ENCODE assay signal across 6 fruit fly cellular contexts in the genomic region with DNA sequence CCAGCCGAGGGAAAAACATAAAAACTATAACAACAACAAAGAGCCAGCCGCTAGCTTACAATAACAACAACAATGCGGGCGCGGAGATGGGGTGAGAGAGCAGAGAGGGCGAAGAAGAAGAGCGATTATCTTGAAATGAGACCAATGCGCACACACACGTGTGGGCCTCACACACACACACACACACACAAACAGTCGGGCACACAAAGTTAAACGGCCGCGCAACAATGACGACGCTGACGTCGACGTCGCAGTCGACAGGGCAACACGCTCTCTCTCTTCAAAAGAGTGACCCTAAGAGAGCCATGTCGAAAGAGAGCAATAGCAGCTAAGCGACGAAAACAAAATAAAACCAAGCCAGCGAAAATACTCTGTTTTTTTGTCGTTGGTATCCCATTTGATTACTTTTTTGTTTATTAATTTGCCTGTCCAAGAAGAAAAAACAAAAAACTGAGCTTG.
TF ChIP-seq lines count a peak whose summit lies in the region.

No protein-coding gene starts in this region.

- no peak for TF ChIP-seq CTCF in whole organism, embryonic (GFP tag; optimal IDR thresholded peaks at IDR 0.05; lab: Kevin White, UChicago)

TF ChIP-seq in whole organism, 6 proteins besides CTCF, POLR2A, EP300 and RAD21:
- TF ChIP-seq usp (GFP tag; optimal IDR thresholded peaks at IDR 0.05; lab: Kevin White, UChicago) (no peak), pan (optimal IDR thresholded peaks at IDR 0.05; lab: Kevin White, UChicago) (no peak), Dll (optimal IDR thresholded peaks at IDR 0.05; lab: Kevin White, UChicago) (peak; percentile 54), CG8478 (optimal IDR thresholded peaks at IDR 0.05; lab: Kevin White, UChicago) (no peak)

TF ChIP-seq in whole organism, adult, 20 proteins besides CTCF, POLR2A, EP300 and RAD21:
- no peak for TF ChIP-seq CG7045 (GFP tag; optimal IDR thresholded peaks at IDR 0.05; lab: Kevin White, UChicago)
- TF ChIP-seq CG33017 (tag; optimal IDR thresholded peaks at IDR 0.05; lab: Kevin White, UChicago): no peak
- peak; percentile 24 for TF ChIP-seq pad (GFP tag; optimal IDR thresholded peaks at IDR 0.05; lab: Kevin White, UChicago)
- TF ChIP-seq Mnt (GFP tag; optimal IDR thresholded peaks at IDR 0.05; lab: Kevin White, UChicago): peak; percentile 59
- peak; percentile 23 for TF ChIP-seq cic (GFP tag; optimal IDR thresholded peaks at IDR 0.05; lab: Kevin White, UChicago)

TF ChIP-seq in whole organism, embryonic, 481 proteins besides CTCF, POLR2A, EP300 and RAD21 (continues in another document):
- TF ChIP-seq gro (GFP tag; optimal IDR thresholded peaks at IDR 0.05; lab: Kevin White, UChicago) (peak; percentile 35), CG17385 (GFP tag; optimal IDR thresholded peaks at IDR 0.05; lab: Kevin White, UChicago) (peak; percentile 96), amos (GFP tag; IDR thresholded peaks at IDR 0.05; lab: Robert Waterston, UW; ENCODE audit: partially characterized antibody) (no peak), exex (tag; optimal IDR thresholded peaks at IDR 0.05; lab: Kevin White, UChicago) (peak; percentile 27), CG6813 (GFP tag; optimal IDR thresholded peaks at IDR 0.05; lab: Kevin White, UChicago) (no peak), CG15479 (GFP tag; optimal IDR thresholded peaks at IDR 0.05; lab: Kevin White, UChicago) (peak; percentile 97), CG10543 (GFP tag; optimal IDR thresholded peaks at IDR 0.05; lab: Kevin White, UChicago) (peak; percentile 31), hbn (GFP tag; IDR thresholded peaks at IDR 0.05; lab: Robert Waterston, UW; ENCODE audit: partially characterized antibody) (no peak; the same call in 1 of the 2 replicates), CG12155 (GFP tag; optimal IDR thresholded peaks at IDR 0.05; lab: Kevin White, UChicago) (no peak), vvl (GFP tag; IDR thresholded peaks at IDR 0.05; lab: Robert Waterston, UW) (peak; percentile 10; the same call in 1 of the 2 replicates), cwo (GFP tag; optimal IDR thresholded peaks at IDR 0.05; lab: Kevin White, UChicago) (peak; percentile 73), kni (GFP tag; optimal IDR thresholded peaks at IDR 0.05; lab: Kevin White, UChicago) (peak; percentile 96), abd-A (tag; optimal IDR thresholded peaks at IDR 0.05; lab: Kevin White, UChicago) (peak; percentile 91), Stat92E (GFP tag; optimal IDR thresholded peaks at IDR 0.05; lab: Kevin White, UChicago) (no peak), HLHmδ (GFP tag; optimal IDR thresholded peaks at IDR 0.05; lab: Kevin White, UChicago) (peak; percentile 48), CG4360 (GFP tag; IDR thresholded peaks at IDR 0.05; lab: Robert Waterston, UW) (peak; percentile 99), Trl (optimal IDR thresholded peaks at IDR 0.05; lab: Kevin White, UChicago) (peak; percentile 91 to 96), Trl (GFP tag; optimal IDR thresholded peaks at IDR 0.05; lab: Kevin White, UChicago) (no peak)

TF ChIP-seq in whole organism, prepupa, 60 proteins besides CTCF, POLR2A, EP300 and RAD21 (continues in another document):
- TF ChIP-seq Hr4 (GFP tag; optimal IDR thresholded peaks at IDR 0.05; lab: Kevin White, UChicago) (no peak), ss (GFP tag; optimal IDR thresholded peaks at IDR 0.05; lab: Kevin White, UChicago) (peak; percentile 53), CG11902 (GFP tag; optimal IDR thresholded peaks at IDR 0.05; lab: Kevin White, UChicago) (no peak), fkh (GFP tag; optimal IDR thresholded peaks at IDR 0.05; lab: Kevin White, UChicago) (peak; percentile 38), CG8632 (GFP tag; optimal IDR thresholded peaks at IDR 0.05; lab: Kevin White, UChicago) (no peak), CG6163 (GFP tag; IDR thresholded peaks at IDR 0.05; lab: Robert Waterston, UW) (peak; percentile 48; the same call in 1 of the 3 replicates), CG31627 (GFP tag; optimal IDR thresholded peaks at IDR 0.05; lab: Kevin White, UChicago) (no peak), svp (GFP tag; lab: Kevin White, UChicago) (peak; percentile 73), vri (GFP tag; optimal IDR thresholded peaks at IDR 0.05; lab: Kevin White, UChicago) (no peak), Sox102F (GFP tag; optimal IDR thresholded peaks at IDR 0.05; lab: Kevin White, UChicago) (no peak), CG6276 (GFP tag; optimal IDR thresholded peaks at IDR 0.05; lab: Kevin White, UChicago) (no peak), CG6854 (GFP tag; optimal IDR thresholded peaks at IDR 0.05; lab: Kevin White, UChicago) (peak; percentile 14), CG15336 (GFP tag; IDR thresholded peaks at IDR 0.05; lab: Robert Waterston, UW) (no peak), CG4318 (GFP tag; optimal IDR thresholded peaks at IDR 0.05; lab: Kevin White, UChicago) (no peak), Sox14 (GFP tag; optimal IDR thresholded peaks at IDR 0.05; lab: Kevin White, UChicago) (peak; percentile 32), Met (GFP tag; optimal IDR thresholded peaks at IDR 0.05; lab: Kevin White, UChicago) (no peak), Gug (GFP tag; IDR thresholded peaks at IDR 0.05; lab: Robert Waterston, UW) (no peak), fd85E (GFP tag; optimal IDR thresholded peaks at IDR 0.05; lab: Kevin White, UChicago) (peak; percentile 5), OdsH (GFP tag; optimal IDR thresholded peaks at IDR 0.05; lab: Kevin White, UChicago) (no peak), CG10669 (GFP tag; optimal IDR thresholded peaks at IDR 0.05; lab: Kevin White, UChicago) (no peak), salr (GFP tag; optimal IDR thresholded peaks at IDR 0.05; lab: Kevin White, UChicago) (no peak)

TF ChIP-seq in whole organism, pupa, 21 proteins besides CTCF, POLR2A, EP300 and RAD21:
- no peak for TF ChIP-seq CG15710 (tag; optimal IDR thresholded peaks at IDR 0.05; lab: Kevin White, UChicago)
- no peak for TF ChIP-seq Pif1A (GFP tag; optimal IDR thresholded peaks at IDR 0.05; lab: Kevin White, UChicago)
- TF ChIP-seq EcR (GFP tag; optimal IDR thresholded peaks at IDR 0.05; lab: Kevin White, UChicago): peak; percentile 92
- no peak for TF ChIP-seq CG8159 (tag; optimal IDR thresholded peaks at IDR 0.05; lab: Kevin White, UChicago)
- no peak for TF ChIP-seq Pif1B (GFP tag; optimal IDR thresholded peaks at IDR 0.05; lab: Kevin White, UChicago)
- TF ChIP-seq Ets98B (GFP tag; IDR thresholded peaks at IDR 0.05; lab: Robert Waterston, UW): peak; percentile 19; the same call in 1 of the 2 replicates
- no peak for TF ChIP-seq CG14655 (GFP tag; optimal IDR thresholded peaks at IDR 0.05; lab: Kevin White, UChicago)
- TF ChIP-seq CG13204 (GFP tag; optimal IDR thresholded peaks at IDR 0.05; lab: Kevin White, UChicago): peak; percentile 30
- TF ChIP-seq fd96Ca (GFP tag; IDR thresholded peaks at IDR 0.05; lab: Robert Waterston, UW): no peak
- no peak for TF ChIP-seq CG4496 (GFP tag; IDR thresholded peaks at IDR 0.05; lab: Robert Waterston, UW)
- TF ChIP-seq Snoo (tag; optimal IDR thresholded peaks at IDR 0.05; lab: Kevin White, UChicago): no peak
- TF ChIP-seq gl (tag; optimal IDR thresholded peaks at IDR 0.05; lab: Kevin White, UChicago): peak; percentile 10
- peak; percentile 33; the same call in 1 of the 2 replicates for TF ChIP-seq CG12605 (GFP tag; IDR thresholded peaks at IDR 0.05; lab: Robert Waterston, UW)
- TF ChIP-seq rn (GFP tag; IDR thresholded peaks at IDR 0.05; lab: Robert Waterston, UW): no peak
- TF ChIP-seq CG8301 (tag; optimal IDR thresholded peaks at IDR 0.05; lab: Kevin White, UChicago): no peak
- TF ChIP-seq CG34367 (tag; optimal IDR thresholded peaks at IDR 0.05; lab: Kevin White, UChicago): no peak
- no peak for TF ChIP-seq CG10348 (GFP tag; IDR thresholded peaks at IDR 0.05; lab: Robert Waterston, UW)
- TF ChIP-seq CG32121 (GFP tag; IDR thresholded peaks at IDR 0.05; lab: Robert Waterston, UW): peak; percentile 12; the same call in 1 of the 2 replicates

TF ChIP-seq in whole organism, wandering third instar larva, 38 proteins besides CTCF, POLR2A, EP300 and RAD21:
- peak; percentile 82 for TF ChIP-seq Dif (GFP tag; optimal IDR thresholded peaks at IDR 0.05; lab: Kevin White, UChicago; ENCODE audit: partially characterized antibody)
- TF ChIP-seq CrebA (GFP tag; optimal IDR thresholded peaks at IDR 0.05; lab: Kevin White, UChicago; ENCODE audit: borderline replicate concordance): peak; percentile 47
- TF ChIP-seq woc (GFP tag; optimal IDR thresholded peaks at IDR 0.05; lab: Kevin White, UChicago): no peak
- TF ChIP-seq dl (GFP tag; optimal IDR thresholded peaks at IDR 0.05; lab: Kevin White, UChicago; ENCODE audit: insufficient read depth in 1 of 2, partially characterized antibody in 2 of 2): peak; percentile 29 to 62
- peak; percentile 45 for TF ChIP-seq Rel (GFP tag; optimal IDR thresholded peaks at IDR 0.05; lab: Kevin White, UChicago)
- TF ChIP-seq Rel (tag; optimal IDR thresholded peaks at IDR 0.05; lab: Kevin White, UChicago): peak; percentile 57
- peak; percentile 44 for TF ChIP-seq N (GFP tag; optimal IDR thresholded peaks at IDR 0.05; lab: Kevin White, UChicago)
- TF ChIP-seq rgr (GFP tag; optimal IDR thresholded peaks at IDR 0.05; lab: Kevin White, UChicago): no peak
TF ChIP-seq in whole organism, wandering third instar larva: peak in this region for 5.
